Worm (Caenorhabditis elegans): ENCODE results near the gene klp-19.

ce11 chrIII:13254178-13254725 is 52.8 kb downstream of the klp-19 start, which contains the start of gene F56A8.9:
- TF ChIP-seq ama-1 (optimal IDR thresholded peaks at IDR 0.05), result no peak
- no peak for TF ChIP-seq ama-1 (GFP tag; optimal IDR thresholded peaks at IDR 0.05)
- no peak for TF ChIP-seq F57C9.4 (tag; optimal IDR thresholded peaks at IDR 0.05)

Measured in whole organism, young adult.